Worm (Caenorhabditis elegans) whole organism, midembryonic: Measurements from ENCODE around the gene pqn-71.

Experiments used
- T22C8.4 ChIP-seq: fragments of 200-800 bp; sonication (Bioruptor generic); IDR thresholded peaks from 2 replicates; pipeline ENCODE4 v1.3.6; 2022; ENCODE audit warnings: missing genetic modification characterization, missing compliant biosample characterization
- cog-1 ChIP-seq: sonication (generic microtip); optimal IDR thresholded peaks from 2 replicates; lab custom pipeline; 2016; ENCODE audit warnings: missing genetic modification characterization, missing compliant biosample characterization
- flt-1 ChIP-seq: fragments of 200-800 bp; sonication (Bioruptor generic); IDR thresholded peaks from 2 replicates; pipeline ENCODE4 v1.3.6; 2022; ENCODE audit warnings: missing genetic modification characterization, missing compliant biosample characterization
- klf-2 ChIP-seq: fragments of 200-800 bp; sonication (Bioruptor generic); conservative IDR thresholded peaks from 2 replicates; pipeline ENCODE4 v1.3.6; 2022; ENCODE audit warnings: missing genetic modification reagents, missing genetic modification characterization, missing compliant biosample characterization
- med-1 ChIP-seq: sonication (generic microtip); optimal IDR thresholded peaks from 2 replicates; lab custom pipeline; 2017; ENCODE audit warnings: missing genetic modification characterization, mild to moderate bottlenecking, missing compliant biosample characterization, antibody characterized with exemption, missing genetic modification reagents; ENCODE audit not compliant: insufficient read depth
- ref-1 ChIP-seq: fragments of 200-800 bp; sonication (Bioruptor generic); conservative IDR thresholded peaks from 2 replicates; pipeline ENCODE4 v1.3.6; 2022; ENCODE audit warnings: missing genetic modification reagents, missing genetic modification characterization, missing compliant biosample characterization
- tab-1 ChIP-seq: fragments of 200-800 bp; sonication (Bioruptor generic); IDR thresholded peaks from 2 replicates; pipeline ENCODE4 v1.3.6; 2022; ENCODE audit warnings: missing genetic modification characterization, missing compliant biosample characterization
- ztf-23 ChIP-seq: fragments of 200-800 bp; sonication (Bioruptor generic); IDR thresholded peaks from 2 replicates; pipeline ENCODE4 v1.3.6; 2022; ENCODE audit warnings: missing genetic modification reagents, missing genetic modification characterization, missing compliant biosample characterization
- ztf-29 ChIP-seq: fragments of 200-800 bp; sonication (Bioruptor generic); IDR thresholded peaks from 2 replicates; pipeline ENCODE4 v1.3.6; 2022; ENCODE audit warnings: missing genetic modification reagents, missing genetic modification characterization, missing compliant biosample characterization

pqn-71 gene

DNA sequence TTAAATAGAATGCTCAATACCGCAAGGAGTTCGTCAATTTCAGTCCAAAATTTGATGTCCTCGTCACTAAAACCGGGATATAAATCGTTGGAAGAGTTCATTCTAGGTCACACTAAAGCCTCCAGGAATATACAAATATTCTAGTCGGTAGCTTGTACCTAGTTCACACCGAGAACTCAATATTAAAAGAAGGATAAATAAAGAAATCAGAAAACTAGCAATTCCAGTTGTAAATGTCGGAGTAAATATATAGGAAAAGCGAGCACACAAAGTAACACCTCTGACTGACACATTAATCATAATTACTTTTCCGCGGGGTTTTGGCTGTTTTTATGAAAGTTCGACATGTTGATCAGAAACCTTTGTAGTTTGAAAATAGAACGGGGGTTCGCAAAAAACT is 14.1 kb upstream of the pqn-71 start, which contains the start of gene srw-33:
Gene srw-33 (minus strand): TSS at position 101 of the 400 bp plus-strand sequence.
- TF ChIP-seq tab-1 (GFP tag; lab: Robert Waterston, UW) (no peak), klf-2 (GFP tag; lab: Robert Waterston, UW) (no peak), T22C8.4 (GFP tag; lab: Robert Waterston, UW) (no peak), med-1 (no peak), flt-1 (GFP tag; lab: Robert Waterston, UW) (no peak), ztf-29 (no peak), cog-1 (tag; lab: Kevin White, UChicago) (no peak)

DNA sequence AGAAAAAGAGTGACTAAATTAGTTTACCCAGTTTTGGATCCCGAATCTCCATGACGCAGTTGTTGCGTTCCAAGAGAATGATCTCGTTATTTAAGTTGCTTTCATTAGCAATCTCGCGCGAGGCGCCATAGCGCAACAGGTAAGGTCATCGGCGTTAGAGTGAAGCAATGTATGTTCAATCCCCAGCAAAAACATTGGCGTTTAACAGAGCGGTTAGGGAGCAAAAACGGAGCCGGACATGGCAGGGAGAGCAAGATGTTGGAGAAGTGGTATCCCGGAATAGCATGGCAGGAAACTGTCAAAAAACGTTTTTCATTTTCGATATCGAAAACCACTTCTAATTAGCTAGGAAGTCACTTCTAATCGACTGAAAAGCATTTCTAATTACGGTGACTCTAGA is 11.2 kb upstream of the pqn-71 start:
- TF ChIP-seq ztf-23, result 0 out of 2 replicates have a peak, but pooled peaks have one; percentile 26
- no peak for TF ChIP-seq klf-2 (GFP tag; lab: Robert Waterston, UW)

DNA sequence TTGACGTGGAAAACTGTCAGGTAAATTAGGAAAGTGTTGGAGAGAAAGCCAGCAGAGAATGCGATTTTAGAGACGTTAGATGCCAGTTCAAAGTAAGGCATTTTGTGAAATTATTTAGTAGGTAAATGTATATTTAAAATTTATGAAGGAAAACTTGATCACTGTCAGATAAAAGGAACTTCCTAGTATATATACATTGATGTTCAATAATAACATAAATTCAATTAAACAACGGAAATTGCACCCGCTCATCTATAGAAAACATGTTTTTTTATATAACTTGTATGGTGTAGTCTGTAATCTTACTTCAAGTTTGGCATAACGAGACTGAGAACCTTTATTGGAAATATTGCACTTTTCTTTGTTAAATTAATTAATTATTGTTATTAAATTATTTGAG is 6.4 kb upstream of the pqn-71 start, which contains the start of gene str-71:
Gene str-71 (minus strand): TSS at position 101 of the 400 bp plus-strand sequence.
- TF ChIP-seq ztf-23 (no peak), T22C8.4 (GFP tag; lab: Robert Waterston, UW) (no peak), tab-1 (GFP tag; lab: Robert Waterston, UW) (no peak), ztf-29 (no peak), klf-2 (GFP tag; lab: Robert Waterston, UW) (no peak), med-1 (no peak), flt-1 (GFP tag; lab: Robert Waterston, UW) (no peak), ref-1 (GFP tag; lab: Robert Waterston, UW) (no peak), cog-1 (tag; lab: Kevin White, UChicago) (no peak)

- TF ChIP-seq med-1, result no peak
- no peak for TF ChIP-seq tab-1 (GFP tag; lab: Robert Waterston, UW)
- TF ChIP-seq flt-1 (GFP tag; lab: Robert Waterston, UW), result no peak
- no peak for TF ChIP-seq ztf-29
- TF ChIP-seq T22C8.4 (GFP tag; lab: Robert Waterston, UW), result no peak
- no peak for TF ChIP-seq klf-2 (GFP tag; lab: Robert Waterston, UW)
- no peak for TF ChIP-seq ref-1 (GFP tag; lab: Robert Waterston, UW)
- TF ChIP-seq cog-1 (tag; lab: Kevin White, UChicago), result no peak
- TF ChIP-seq ztf-23, result no peak
Observed at ce11 chrV:15464402-15464801, 1.1 kb upstream of the pqn-71 start, which contains the start of gene rocf-1. TSS of gene rocf-1 (minus strand) at chrV:15464502.

DNA sequence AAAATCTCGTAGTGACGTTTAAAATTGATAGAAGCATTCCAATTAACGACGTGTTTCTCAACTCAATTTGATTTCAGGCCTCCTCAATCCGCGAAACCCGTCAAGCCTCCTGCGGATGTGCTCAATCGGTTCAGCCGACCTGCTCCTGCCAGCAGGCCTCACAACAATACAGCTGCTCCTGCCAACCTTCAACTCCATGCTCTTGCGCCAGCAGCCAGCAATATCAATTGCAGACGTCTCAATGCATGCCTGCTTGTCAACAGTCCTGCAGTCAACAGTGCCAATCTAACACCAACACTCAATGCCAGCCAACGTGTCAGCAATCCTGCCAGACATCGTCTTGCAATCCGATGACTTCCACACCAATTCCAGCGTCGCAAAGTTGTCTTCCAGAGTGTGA is 540 bp downstream of the pqn-71 start:
- TF ChIP-seq cog-1 (tag; lab: Kevin White, UChicago) (no peak), flt-1 (GFP tag; lab: Robert Waterston, UW) (no peak)

ce11 chrV:15466719-15467118 is 1.2 kb downstream of the pqn-71 start:
- no peak for TF ChIP-seq ztf-23
- no peak for TF ChIP-seq tab-1 (GFP tag; lab: Robert Waterston, UW)
- TF ChIP-seq ztf-29, result no peak
- no peak for TF ChIP-seq T22C8.4 (GFP tag; lab: Robert Waterston, UW)
- no peak for TF ChIP-seq med-1
- no peak for TF ChIP-seq klf-2 (GFP tag; lab: Robert Waterston, UW)
- no peak for TF ChIP-seq ref-1 (GFP tag; lab: Robert Waterston, UW)
- TF ChIP-seq flt-1 (GFP tag; lab: Robert Waterston, UW), result no peak
- TF ChIP-seq cog-1 (tag; lab: Kevin White, UChicago), result no peak

ce11 chrV:15471029-15471428 is 5.6 kb downstream of the pqn-71 start, which contains the start of gene dpf-1:
TSS of gene dpf-1 (plus strand) at chrV:15471329.
- TF ChIP-seq tab-1 (GFP tag; lab: Robert Waterston, UW) (no peak), cog-1 (tag; lab: Kevin White, UChicago) (no peak), ztf-29 (no peak), T22C8.4 (GFP tag; lab: Robert Waterston, UW) (no peak), flt-1 (GFP tag; lab: Robert Waterston, UW) (no peak), ztf-23 (no peak), med-1 (no peak), klf-2 (GFP tag; lab: Robert Waterston, UW) (no peak), ref-1 (GFP tag; lab: Robert Waterston, UW) (no peak)

- no peak for TF ChIP-seq ref-1 (GFP tag; lab: Robert Waterston, UW)
- TF ChIP-seq cog-1 (tag; lab: Kevin White, UChicago), result no peak
- TF ChIP-seq tab-1 (GFP tag; lab: Robert Waterston, UW), result no peak
- TF ChIP-seq ztf-29, result no peak
- TF ChIP-seq flt-1 (GFP tag; lab: Robert Waterston, UW), result no peak
- no peak for TF ChIP-seq ztf-23
- TF ChIP-seq med-1, result no peak
- no peak for TF ChIP-seq T22C8.4 (GFP tag; lab: Robert Waterston, UW)
- TF ChIP-seq klf-2 (GFP tag; lab: Robert Waterston, UW), result no peak
Observed at ce11 chrV:15478597-15478996, 13.1 kb downstream of the pqn-71 start, which contains the start of gene C06B8.2. TSS of gene C06B8.2 (minus strand) at chrV:15478749.

DNA sequence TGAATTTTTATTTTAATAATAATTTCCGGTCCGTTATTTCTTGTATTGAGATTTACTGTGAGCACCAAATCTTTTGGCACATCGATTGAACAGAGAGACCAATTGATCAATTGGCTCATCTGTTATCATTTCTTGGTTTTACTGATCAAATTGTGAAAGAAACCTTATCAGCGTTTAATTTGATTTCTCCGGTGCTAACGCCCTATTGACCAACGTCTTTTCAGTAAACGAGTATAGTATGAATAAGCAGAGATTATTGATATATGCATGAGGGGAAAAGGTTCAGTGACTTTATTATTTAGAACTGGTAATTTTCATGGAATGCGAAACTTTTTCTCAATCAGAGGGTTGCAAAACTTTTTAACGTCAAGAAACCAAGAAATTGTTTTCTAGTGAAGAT is 13.6 kb downstream of the pqn-71 start:
- TF ChIP-seq tab-1 (GFP tag; lab: Robert Waterston, UW) (no peak), T22C8.4 (GFP tag; lab: Robert Waterston, UW) (no peak), cog-1 (tag; lab: Kevin White, UChicago) (no peak), ztf-29 (no peak), ref-1 (GFP tag; lab: Robert Waterston, UW) (no peak), ztf-23 (no peak), flt-1 (GFP tag; lab: Robert Waterston, UW) (no peak), klf-2 (GFP tag; lab: Robert Waterston, UW) (no peak), med-1 (no peak)

ce11 chrV:15479825-15480224 is 14.3 kb downstream of the pqn-71 start:
- TF ChIP-seq cog-1 (tag; lab: Kevin White, UChicago), result no peak
- TF ChIP-seq flt-1 (GFP tag; lab: Robert Waterston, UW), result 0 out of 2 replicates have a peak, but pooled peaks have one; percentile 28
